Worm (Caenorhabditis elegans) whole organism, mixed stage, embryonic: ENCODE data around the gene C10C5.4.
A peak's percentile ranks its signal among the peaks of the same experiment; 100 is the strongest.

Experiments
- M03D4.4 ChIP-seq: sonication (generic microtip); optimal IDR thresholded peaks from 2 replicates; lab custom pipeline; 2017; ENCODE audit warnings: mild to moderate bottlenecking, missing genetic modification characterization, missing compliant biosample characterization
- blmp-1 ChIP-seq: fragments of 150-350 bp; optimal IDR thresholded peaks from 2 replicates; lab custom pipeline; 2014; ENCODE audit warnings: missing biosample characterization, missing genetic modification characterization
- ceh-43 ChIP-seq: fragments of 200-800 bp; sonication (Bioruptor generic); optimal IDR thresholded peaks from 2 replicates; lab custom pipeline; 2018; ENCODE audit warnings: mild to moderate bottlenecking, missing genetic modification characterization, moderate library complexity, missing compliant biosample characterization
- cnd-1 ChIP-seq: fragments of 200-800 bp; sonication (Bioruptor generic); optimal IDR thresholded peaks from 2 replicates; lab custom pipeline; 2018; ENCODE audit warnings: mild to moderate bottlenecking, missing genetic modification characterization, missing compliant biosample characterization
- drap-1 ChIP-seq: fragments of 200-800 bp; sonication (Bioruptor generic); optimal IDR thresholded peaks from 3 replicates; lab custom pipeline; 2018; ENCODE audit warnings: mild to moderate bottlenecking, missing genetic modification characterization, missing compliant biosample characterization
- elt-1 ChIP-seq: sonication (generic microtip); optimal IDR thresholded peaks from 2 replicates; lab custom pipeline; 2017; ENCODE audit warnings: missing genetic modification characterization, mild to moderate bottlenecking, missing compliant biosample characterization, antibody characterized with exemption, moderate library complexity, borderline replicate concordance; ENCODE audit not compliant: insufficient read depth
- elt-3 ChIP-seq: fragments of 150-350 bp; optimal IDR thresholded peaks from 2 replicates; lab custom pipeline; 2014; ENCODE audit warnings: missing biosample characterization, missing genetic modification characterization
- flh-1 ChIP-seq: fragments of 200-800 bp; sonication (Bioruptor generic); optimal IDR thresholded peaks from 2 replicates; lab custom pipeline; 2018; ENCODE audit warnings: mild to moderate bottlenecking, missing genetic modification characterization, moderate library complexity, missing compliant biosample characterization
- ham-2 ChIP-seq: fragments of 200-800 bp; sonication (Bioruptor generic); optimal IDR thresholded peaks from 2 replicates; lab custom pipeline; 2018; ENCODE audit warnings: mild to moderate bottlenecking, missing genetic modification characterization, missing compliant biosample characterization
- hlh-1 ChIP-seq: fragments of 150-350 bp; optimal IDR thresholded peaks from 2 replicates; lab custom pipeline; 2014; ENCODE audit warnings: missing biosample characterization, missing genetic modification reagents, missing genetic modification characterization
- lin-32 ChIP-seq: fragments of 200-800 bp; sonication (Bioruptor generic); optimal IDR thresholded peaks from 2 replicates; lab custom pipeline; 2018; ENCODE audit warnings: mild to moderate bottlenecking, missing genetic modification characterization, missing compliant biosample characterization
- lsy-2 ChIP-seq: fragments of 150-350 bp; optimal IDR thresholded peaks from 2 replicates; lab custom pipeline; 2014; ENCODE audit warnings: missing biosample characterization, missing genetic modification characterization
- mab-5 ChIP-seq: fragments of 150-350 bp; optimal IDR thresholded peaks from 2 replicates; lab custom pipeline; 2014; ENCODE audit warnings: missing biosample characterization, missing genetic modification characterization
- mep-1 ChIP-seq: fragments of 150-350 bp; optimal IDR thresholded peaks from 2 replicates; lab custom pipeline; 2017; ENCODE audit warnings: missing biosample characterization, missing genetic modification reagents, missing genetic modification characterization, inconsistent platforms
- mls-2 ChIP-seq: sonication (generic microtip); optimal IDR thresholded peaks from 2 replicates; lab custom pipeline; 2016; ENCODE audit warnings: mild to moderate bottlenecking, missing genetic modification characterization, moderate library complexity, missing compliant biosample characterization
- nhr-12 ChIP-seq: fragments of 150-350 bp; optimal IDR thresholded peaks from 2 replicates; lab custom pipeline; 2014; ENCODE audit warnings: missing biosample characterization, missing genetic modification characterization
- nhr-2 ChIP-seq: fragments of 150-350 bp; optimal IDR thresholded peaks from 2 replicates; lab custom pipeline; 2014; ENCODE audit warnings: missing biosample characterization, missing genetic modification characterization
- nhr-237 ChIP-seq: fragments of 150-350 bp; optimal IDR thresholded peaks from 2 replicates; lab custom pipeline; 2014; ENCODE audit warnings: missing biosample characterization, missing genetic modification characterization
- nhr-28 ChIP-seq: fragments of 150-350 bp; optimal IDR thresholded peaks from 2 replicates; lab custom pipeline; 2014; ENCODE audit warnings: missing biosample characterization, missing genetic modification characterization
- nhr-76 ChIP-seq: sonication (generic microtip); optimal IDR thresholded peaks from 2 replicates; lab custom pipeline; 2017; ENCODE audit warnings: missing biosample characterization, missing genetic modification characterization
- pha-4 ChIP-seq: fragments of 150-350 bp; optimal IDR thresholded peaks from 2 replicates; lab custom pipeline; 2018; ENCODE audit warnings: missing biosample characterization, missing genetic modification reagents, missing genetic modification characterization
- sem-2 ChIP-seq: fragments of 200-800 bp; sonication (Bioruptor generic); optimal IDR thresholded peaks from 2 replicates; lab custom pipeline; 2018; ENCODE audit warnings: mild to moderate bottlenecking, missing genetic modification characterization, missing compliant biosample characterization
- sptf-1 ChIP-seq: sonication (generic microtip); optimal IDR thresholded peaks from 2 replicates; lab custom pipeline; 2017; ENCODE audit warnings: mild to moderate bottlenecking, missing genetic modification characterization, moderate library complexity, missing compliant biosample characterization
- tbx-8 ChIP-seq: fragments of 200-800 bp; sonication (Bioruptor generic); optimal IDR thresholded peaks from 2 replicates; lab custom pipeline; 2018; ENCODE audit warnings: mild to moderate bottlenecking, missing genetic modification characterization, moderate library complexity, missing compliant biosample characterization
- unc-120 ChIP-seq: sonication (generic microtip); optimal IDR thresholded peaks from 2 replicates; lab custom pipeline; 2017; ENCODE audit warnings: missing genetic modification characterization, missing compliant biosample characterization; ENCODE audit not compliant: poor library complexity, severe bottlenecking
- unc-39 ChIP-seq: fragments of 150-350 bp; optimal IDR thresholded peaks from 2 replicates; lab custom pipeline; 2014; ENCODE audit warnings: missing biosample characterization, missing genetic modification characterization
- zip-8 ChIP-seq: fragments of 150-350 bp; optimal IDR thresholded peaks from 2 replicates; lab custom pipeline; 2014; ENCODE audit warnings: missing biosample characterization, missing genetic modification characterization
- ztf-11 ChIP-seq: fragments of 150-350 bp; optimal IDR thresholded peaks from 2 replicates; lab custom pipeline; 2014; ENCODE audit warnings: missing biosample characterization, missing genetic modification characterization

The C10C5.4 gene

DNA sequence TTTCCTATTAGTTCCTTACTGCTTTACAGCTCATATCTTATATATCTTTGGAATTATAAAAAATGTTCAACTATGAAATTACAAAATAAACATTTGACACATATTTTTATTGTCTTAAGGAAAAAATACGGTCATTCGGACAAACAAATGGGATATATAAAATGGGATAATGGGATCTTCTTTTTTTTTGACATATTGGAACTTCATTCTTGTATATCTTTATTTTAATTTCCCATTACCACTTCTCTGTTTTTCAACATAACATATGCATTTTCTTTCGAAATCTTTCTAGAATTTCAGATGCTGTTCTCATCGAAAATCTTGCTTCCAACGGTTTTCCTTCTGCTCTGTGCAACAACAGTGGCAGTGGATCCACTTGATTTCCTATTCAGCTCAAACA, 6.5 kb downstream of the C10C5.4 start, which contains the start of gene C10C5.7:
Gene C10C5.7, plus strand, starts transcription at position 301 of the 400 bp plus-strand sequence.
- TF ChIP-seq mls-2 (no peak), M03D4.4 (no peak)

DNA sequence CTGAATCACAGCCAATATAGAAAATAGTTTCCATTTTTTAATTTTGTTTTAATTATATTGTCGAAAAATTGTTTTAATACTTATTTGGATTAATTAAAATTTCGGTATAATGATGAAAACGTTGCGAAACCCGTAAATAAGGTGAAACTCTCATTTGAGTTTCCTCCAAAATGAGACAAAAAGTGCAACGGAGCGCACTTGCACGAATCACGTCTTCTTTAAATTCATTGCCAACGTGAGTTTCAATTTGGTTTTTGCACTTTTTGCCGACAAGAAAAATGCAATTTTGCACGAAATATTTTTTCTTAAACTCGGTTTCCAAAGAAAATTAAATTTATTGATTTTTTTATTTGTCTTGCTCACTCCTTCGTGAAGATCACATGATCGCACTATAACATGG, 7.7 kb downstream of the C10C5.4 start, which contains the start of gene daf-15:
Gene daf-15, plus strand, starts transcription at position 171 of the 400 bp plus-strand sequence.
- TF ChIP-seq lsy-2 (tag; lab: Kevin White, UChicago) (peak; percentile 14), drap-1 (GFP tag; lab: Kevin White, UChicago) (no peak), unc-39 (tag; lab: Kevin White, UChicago) (no peak), mep-1 (tag; lab: Kevin White, UChicago) (peak; percentile 0), nhr-237 (no peak)

DNA sequence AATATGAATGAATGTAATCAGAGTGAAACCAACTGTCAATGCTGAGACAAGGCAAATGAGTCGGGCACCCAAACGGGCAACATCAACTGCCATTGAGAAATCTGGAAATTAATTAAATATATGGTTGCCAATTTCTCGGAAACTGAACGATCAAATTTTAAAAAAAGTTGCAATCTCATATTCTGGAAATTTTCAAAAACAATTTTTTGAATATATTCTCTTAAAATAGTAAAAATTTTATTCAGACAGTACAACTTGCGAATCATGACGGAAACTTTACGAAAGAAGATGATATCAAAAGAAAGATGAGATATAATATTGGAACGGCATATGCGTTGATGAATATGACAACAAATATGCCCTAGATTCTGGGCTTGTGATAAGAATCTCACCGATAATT, 17.8 kb downstream of the C10C5.4 start, which contains the start of gene col-121:
Gene col-121, minus strand, starts transcription at position 101 of the 400 bp plus-strand sequence.
- TF ChIP-seq tbx-8 (GFP tag; lab: Kevin White, UChicago) (no peak), nhr-12 (tag; lab: Kevin White, UChicago) (no peak), unc-39 (tag; lab: Kevin White, UChicago) (no peak), nhr-237 (no peak), nhr-28 (no peak), ztf-11 (no peak), hlh-1 (no peak), unc-120 (tag; lab: Kevin White, UChicago) (no peak), ham-2 (GFP tag; lab: Kevin White, UChicago) (no peak), elt-1 (peak; percentile 87), nhr-2 (no peak), nhr-76 (tag; lab: Kevin White, UChicago) (no peak), elt-3 (tag; lab: Kevin White, UChicago) (peak; percentile 37)

DNA sequence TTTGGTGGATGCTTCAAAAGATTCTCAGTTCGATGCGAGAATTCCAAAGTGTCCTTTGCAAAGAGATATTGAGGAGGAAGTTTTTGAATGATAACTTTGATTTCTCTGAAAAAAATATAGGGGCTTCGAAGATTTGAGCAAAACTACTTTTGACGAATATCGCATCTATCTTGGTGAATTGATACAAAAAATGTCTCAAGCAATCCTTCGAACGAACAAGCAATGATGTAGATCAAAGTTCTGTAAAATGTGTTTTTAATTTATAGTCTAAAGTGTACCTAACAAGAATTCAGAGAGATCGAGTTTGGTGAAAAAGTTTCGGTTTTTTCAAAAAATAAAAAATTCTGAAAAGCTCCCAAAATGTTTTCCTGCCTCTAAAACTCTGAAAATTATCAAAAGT, 18.9 kb downstream of the C10C5.4 start, which contains the start of gene F56D5.3:
Gene F56D5.3, plus strand, starts transcription at position 301 of the 400 bp plus-strand sequence.
- TF ChIP-seq blmp-1 (tag; lab: Kevin White, UChicago) = no peak
- no peak for TF ChIP-seq sem-2 (GFP tag; lab: Kevin White, UChicago)
- TF ChIP-seq lin-32 (GFP tag; lab: Kevin White, UChicago) = no peak
- TF ChIP-seq, all 35 proteins: peak for 0

DNA sequence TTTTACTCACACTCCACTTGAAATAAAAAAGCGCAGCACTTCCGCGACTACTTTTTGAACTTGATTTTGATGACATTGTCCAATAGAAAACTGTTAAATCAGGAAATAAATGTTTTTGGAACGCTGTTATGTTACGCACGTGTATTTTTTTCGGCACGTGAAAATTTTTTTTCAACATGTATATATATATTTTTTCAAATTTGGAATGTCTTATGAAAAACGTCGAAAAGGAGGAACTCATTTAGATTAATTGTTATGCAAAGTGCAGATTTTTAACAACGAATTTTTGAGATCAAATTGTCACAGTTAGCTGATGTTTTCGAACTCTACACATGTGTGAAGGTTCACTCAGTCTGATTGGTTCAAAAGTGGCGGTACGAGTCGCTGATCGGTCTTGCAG, 20.2 kb downstream of the C10C5.4 start, which contains the start of gene F56D5.2:
Gene F56D5.2, minus strand, starts transcription at position 101 of the 400 bp plus-strand sequence.
- no peak for TF ChIP-seq nhr-2
- TF ChIP-seq zip-8 (tag; lab: Kevin White, UChicago) = no peak
- no peak for TF ChIP-seq lin-32 (GFP tag; lab: Kevin White, UChicago)
- TF ChIP-seq sptf-1 (tag; lab: Kevin White, UChicago) = no peak

DNA sequence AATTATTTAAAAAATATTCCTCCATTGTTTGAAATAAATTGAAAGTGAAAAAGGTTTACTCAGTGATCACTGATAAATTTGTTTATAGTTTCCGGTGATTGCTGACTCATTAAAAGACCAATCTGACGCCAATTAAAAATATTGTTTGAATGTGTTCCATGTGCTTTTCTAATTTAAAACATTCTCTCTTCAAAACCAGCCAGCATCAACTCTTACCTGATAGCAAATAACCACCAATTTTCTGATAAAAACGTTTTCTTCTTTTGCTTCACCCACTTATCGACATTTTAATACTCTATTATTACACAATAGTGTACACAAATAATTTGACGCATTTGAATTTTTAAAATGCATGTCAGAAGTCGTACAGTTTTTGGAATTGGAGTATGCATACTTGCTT, 23.4 kb downstream of the C10C5.4 start, which contains the start of gene F56D5.6:
Gene F56D5.6, plus strand, starts transcription at position 208 of the 400 bp plus-strand sequence.
- no peak for TF ChIP-seq nhr-237
- no peak for TF ChIP-seq cnd-1
- TF ChIP-seq drap-1 (GFP tag; lab: Kevin White, UChicago) = no peak
- no peak for TF ChIP-seq mls-2
- TF ChIP-seq sptf-1 (tag; lab: Kevin White, UChicago) = no peak
- TF ChIP-seq flh-1 (GFP tag; lab: Kevin White, UChicago) = no peak
- TF ChIP-seq mab-5 (tag; lab: Kevin White, UChicago) = no peak
- no peak for TF ChIP-seq pha-4 (tag; lab: Kevin White, UChicago)
- no peak for TF ChIP-seq ceh-43 (GFP tag; lab: Kevin White, UChicago)

DNA sequence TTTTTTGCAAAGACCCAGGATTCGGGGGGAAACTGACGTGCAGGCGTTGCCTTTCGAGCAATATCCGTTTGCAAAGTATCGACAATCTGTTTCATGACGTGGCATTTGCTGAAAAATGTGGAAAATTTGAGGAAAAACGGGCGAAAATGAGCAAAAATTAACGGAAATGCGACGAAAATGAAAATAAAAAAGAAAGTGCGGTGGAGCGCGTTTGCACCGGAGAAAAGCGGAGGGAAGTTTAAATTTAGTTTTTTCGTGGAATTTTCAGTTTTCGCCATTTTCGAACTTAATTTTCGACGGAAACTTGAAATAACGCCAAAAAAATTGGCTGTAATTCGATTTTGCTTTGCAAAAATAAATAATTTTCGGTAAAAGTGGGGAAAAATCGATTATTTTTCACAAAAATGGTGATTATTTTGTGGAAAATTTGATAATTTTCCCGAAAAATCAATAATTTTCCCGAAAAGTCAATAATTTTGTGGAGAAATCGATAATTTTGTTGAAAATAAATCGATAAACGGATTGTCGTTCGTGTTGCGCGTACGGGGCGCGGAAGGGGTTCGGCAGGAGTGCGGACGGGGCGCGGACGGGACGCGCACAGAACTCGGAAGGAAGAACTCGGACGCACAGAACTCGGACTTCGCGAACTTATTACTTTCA, 25.5 kb downstream of the C10C5.4 start:
- TF ChIP-seq M03D4.4 = no peak
- no peak for TF ChIP-seq unc-120 (tag; lab: Kevin White, UChicago)
- TF ChIP-seq, all 35 proteins: peak for 0
